Worm (Caenorhabditis elegans) whole organism, early embryonic: ENCODE data around the gene F22E5.6.
"Not testable (repeated sequence)": the region's sequence is repeated elsewhere in the genome, so short reads cannot be mapped to it uniquely, and the experiment has no call there.

Source experiments
- B0310.2 ChIP-seq: sonication (generic microtip); optimal IDR thresholded peaks from 2 replicates; lab custom pipeline; 2016; ENCODE audit warnings: mild to moderate bottlenecking, missing genetic modification characterization, missing compliant biosample characterization
- F13C5.2 ChIP-seq: sonication (generic microtip); optimal IDR thresholded peaks from 2 replicates; lab custom pipeline; 2017; ENCODE audit warnings: mild to moderate bottlenecking, missing genetic modification characterization, inconsistent platforms, missing compliant biosample characterization
- aly-1 ChIP-seq: sonication (generic microtip); optimal IDR thresholded peaks from 2 replicates; lab custom pipeline; 2016; ENCODE audit warnings: missing genetic modification characterization, missing compliant biosample characterization
- ama-1 ChIP-seq: fragments of 150-350 bp; optimal IDR thresholded peaks from 2 replicates; lab custom pipeline; 2014
- ceh-13 ChIP-seq: fragments of 200-800 bp; sonication (Bioruptor generic); optimal IDR thresholded peaks from 2 replicates; lab custom pipeline; 2018; ENCODE audit warnings: mild to moderate bottlenecking, missing genetic modification characterization, missing compliant biosample characterization
- ceh-36 ChIP-seq: sonication (generic microtip); optimal IDR thresholded peaks from 2 replicates; lab custom pipeline; 2016; ENCODE audit warnings: missing genetic modification characterization, inconsistent platforms, missing compliant biosample characterization
- ets-7 ChIP-seq: sonication (generic microtip); optimal IDR thresholded peaks from 2 replicates; lab custom pipeline; 2016; ENCODE audit warnings: missing genotype, missing genetic modification characterization, missing compliant biosample characterization
- flt-1 ChIP-seq: fragments of 200-800 bp; sonication (Bioruptor generic); IDR thresholded peaks from 2 replicates; pipeline ENCODE4 v1.3.6; 2022; ENCODE audit warnings: missing genetic modification characterization, missing compliant biosample characterization
- hmbx-1 ChIP-seq: sonication (generic microtip); optimal IDR thresholded peaks from 2 replicates; lab custom pipeline; 2016; ENCODE audit warnings: mild to moderate bottlenecking, missing genetic modification characterization, missing compliant biosample characterization
- hmg-4 ChIP-seq: fragments of 200-800 bp; sonication (Bioruptor generic); optimal IDR thresholded peaks from 2 replicates; lab custom pipeline; 2018; ENCODE audit warnings: mild to moderate bottlenecking, missing genetic modification characterization, missing compliant biosample characterization
- hnd-1 ChIP-seq: sonication (generic microtip); optimal IDR thresholded peaks from 2 replicates; lab custom pipeline; 2016; ENCODE audit warnings: missing genetic modification characterization, missing compliant biosample characterization
- pes-1 ChIP-seq: fragments of 200-800 bp; sonication (Bioruptor generic); IDR thresholded peaks from 2 replicates; pipeline ENCODE4 v1.3.6; 2022; ENCODE audit warnings: missing genetic modification reagents, missing genetic modification characterization, missing compliant biosample characterization
- scrt-1 ChIP-seq: fragments of 200-800 bp; sonication (Bioruptor generic); IDR thresholded peaks from 2 replicates; pipeline ENCODE4 v1.3.6; 2022; ENCODE audit warnings: missing genetic modification characterization, missing compliant biosample characterization
- sea-1 ChIP-seq: fragments of 200-800 bp; sonication (Bioruptor generic); conservative IDR thresholded peaks from 2 replicates; pipeline ENCODE4 v1.3.6; 2022; ENCODE audit warnings: missing genetic modification characterization, missing compliant biosample characterization
- tbx-11 ChIP-seq: fragments of 200-800 bp; sonication (Bioruptor generic); IDR thresholded peaks from 2 replicates; pipeline ENCODE4 v1.3.6; 2022; ENCODE audit warnings: missing genetic modification characterization, missing compliant biosample characterization
- tbx-37 ChIP-seq: fragments of 200-800 bp; sonication (Bioruptor generic); conservative IDR thresholded peaks from 2 replicates; pipeline ENCODE4 v1.3.6; 2022; ENCODE audit warnings: missing genetic modification reagents, missing genetic modification characterization, missing compliant biosample characterization
- tra-4 ChIP-seq: sonication (generic microtip); optimal IDR thresholded peaks from 2 replicates; lab custom pipeline; 2017; ENCODE audit warnings: missing genetic modification characterization, missing compliant biosample characterization

The F22E5.6 gene

DNA sequence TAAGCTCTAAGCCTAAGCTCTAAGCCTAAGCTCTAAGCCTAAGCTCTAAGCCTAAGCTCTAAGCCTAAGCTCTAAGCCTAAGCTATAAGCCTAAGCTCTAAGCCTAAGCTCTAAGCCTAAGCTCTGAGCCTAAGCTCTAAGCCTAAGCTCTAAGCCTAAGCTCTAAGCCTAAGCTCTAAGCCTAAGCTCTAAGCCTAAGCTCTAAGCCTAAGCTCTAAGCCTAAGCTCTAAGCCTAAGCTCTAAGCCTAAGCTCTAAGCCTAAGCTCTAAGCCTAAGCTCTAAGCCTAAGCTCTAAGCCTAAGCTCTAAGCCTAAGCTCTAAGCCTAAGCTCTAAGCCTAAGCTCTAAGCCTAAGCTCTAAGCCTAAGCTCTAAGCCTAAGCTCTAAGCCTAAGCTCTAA lies 17.4 kb upstream of the F22E5.6 start:
- TF ChIP-seq ceh-36, result peak; percentile 76

DNA sequence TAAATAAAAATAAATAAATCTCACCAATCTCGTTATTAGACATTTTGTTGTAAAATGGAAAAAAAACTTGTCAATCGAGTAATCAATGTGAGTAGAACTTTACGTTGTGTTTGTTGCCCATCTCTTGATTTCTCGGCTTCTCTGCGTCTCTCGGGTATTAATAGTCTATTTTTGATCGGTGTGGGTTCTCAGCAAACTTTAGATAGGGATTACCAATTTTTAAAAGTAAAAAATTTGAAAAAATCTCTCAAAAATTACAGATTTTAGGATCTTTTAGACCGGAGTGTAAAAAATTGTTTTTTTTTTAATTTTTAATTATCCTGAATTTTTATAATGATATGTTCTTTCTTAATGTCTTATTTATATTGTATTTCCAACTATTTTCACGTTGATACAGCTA lies 12.3 kb upstream of the F22E5.6 start, which contains the start of gene F22E5.21:
F22E5.21 (minus strand) TSS at position 101 of the 400 bp plus-strand sequence.
- TF ChIP-seq ets-7 (no peak), ceh-36 (no peak), tra-4 (no peak), tbx-11 (GFP tag; lab: Robert Waterston, UW) (no peak), hnd-1 (tag; lab: Kevin White, UChicago) (no peak), ceh-13 (GFP tag; lab: Kevin White, UChicago) (no peak), sea-1 (GFP tag; lab: Robert Waterston, UW) (no peak), hmbx-1 (no peak), B0310.2 (tag; lab: Kevin White, UChicago) (no peak), hmg-4 (GFP tag; lab: Kevin White, UChicago) (no peak), tbx-37 (GFP tag; lab: Robert Waterston, UW) (no peak), ama-1 (lab: Kevin White, UChicago) (no peak), F13C5.2 (tag; lab: Kevin White, UChicago) (no peak), scrt-1 (GFP tag; lab: Robert Waterston, UW) (no peak), pes-1 (GFP tag; lab: Robert Waterston, UW) (no peak)

DNA sequence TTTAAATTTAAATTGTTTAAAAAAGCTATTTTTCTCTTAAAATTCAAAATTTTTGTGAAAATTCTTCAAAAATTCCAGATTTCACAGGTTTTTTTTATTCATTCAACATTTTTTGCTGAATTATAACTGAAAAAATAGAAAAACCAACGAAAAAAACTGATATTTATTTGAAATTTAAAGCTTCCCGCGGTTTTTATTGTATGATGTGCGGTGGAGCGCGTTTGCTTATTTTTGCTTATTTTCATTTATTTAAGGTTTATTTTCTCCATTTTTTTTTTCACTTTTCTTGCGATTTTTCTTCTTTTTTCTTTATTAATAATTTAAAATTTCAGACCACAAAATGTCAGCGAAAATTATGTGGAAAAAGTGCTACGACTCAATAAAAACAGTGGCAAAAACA lies 11.6 kb upstream of the F22E5.6 start, which contains the start of gene F22E5.9:
F22E5.9 (plus strand) TSS at position 327 of the 400 bp plus-strand sequence.
- TF ChIP-seq tbx-37 (GFP tag; lab: Robert Waterston, UW) (no peak), aly-1 (no peak), B0310.2 (tag; lab: Kevin White, UChicago) (no peak)

DNA sequence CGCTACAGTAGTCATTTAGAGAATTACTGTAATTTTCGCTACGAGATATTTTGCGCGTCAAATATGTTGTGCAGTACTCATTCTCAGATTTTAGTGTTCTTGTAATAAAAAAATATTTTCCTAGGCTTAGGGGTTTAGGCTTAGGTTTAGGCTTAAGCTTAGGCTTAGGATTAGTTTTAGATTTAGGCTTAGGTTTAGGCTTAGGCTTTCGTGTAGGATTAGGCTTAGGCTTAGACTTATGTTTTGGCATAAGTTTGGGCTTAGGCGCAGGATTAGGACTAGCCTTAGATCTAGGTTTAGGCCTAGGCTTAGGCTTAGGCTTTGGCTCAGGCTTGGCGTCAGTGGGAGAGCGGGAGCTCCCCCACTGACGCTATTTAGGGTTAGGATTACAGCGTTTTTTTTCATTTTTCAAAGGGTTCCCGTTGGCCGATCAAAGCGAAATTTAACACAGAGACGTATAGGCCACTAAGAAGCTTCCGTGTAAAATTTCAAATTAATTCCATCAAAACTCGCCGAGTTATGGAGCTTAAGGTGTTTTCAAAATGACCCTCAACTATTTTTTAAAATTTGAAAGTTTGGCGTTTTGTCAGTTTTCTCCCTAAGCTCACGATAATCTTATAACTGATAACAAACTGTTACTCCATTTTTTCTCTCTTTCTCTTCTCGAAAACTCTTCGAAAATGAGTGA lies 10.1 kb upstream of the F22E5.6 start, which contains the start of gene F22E5.8:
F22E5.8 (plus strand) TSS at position 638 of the 688 bp plus-strand sequence.
- 0 out of 2 replicates have a peak, but pooled peaks have one; percentile 10 for TF ChIP-seq pes-1 (GFP tag; lab: Robert Waterston, UW)
- TF ChIP-seq ceh-36, result peak; percentile 58

DNA sequence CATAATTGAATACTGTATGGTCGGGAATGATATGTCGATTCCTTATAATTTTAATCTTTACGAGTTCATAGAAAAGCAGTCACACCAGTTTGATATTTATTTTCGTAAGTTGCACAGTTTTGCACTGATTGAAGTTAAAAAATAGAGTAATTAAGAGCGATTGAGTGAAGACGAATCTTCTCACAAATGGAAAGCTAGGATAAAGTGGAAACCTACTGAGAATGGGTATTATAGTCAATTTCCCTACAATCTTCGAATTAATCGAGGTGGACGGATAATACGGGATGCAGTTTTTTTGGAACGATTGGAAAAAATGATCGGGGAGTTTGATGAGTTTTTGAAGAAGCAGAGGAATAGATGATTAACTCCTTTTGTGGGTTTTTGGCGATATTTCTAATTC lies 8.7 kb upstream of the F22E5.6 start, which contains the start of gene F22E5.23:
F22E5.23 (plus strand) TSS at position 301 of the 400 bp plus-strand sequence.
- TF ChIP-seq F13C5.2 (tag; lab: Kevin White, UChicago) (no peak), ama-1 (lab: Kevin White, UChicago) (no peak), hmg-4 (GFP tag; lab: Kevin White, UChicago) (no peak), sea-1 (GFP tag; lab: Robert Waterston, UW) (no peak), ceh-13 (GFP tag; lab: Kevin White, UChicago) (no peak), hmbx-1 (no peak), tbx-11 (GFP tag; lab: Robert Waterston, UW) (no peak), aly-1 (no peak), flt-1 (GFP tag; lab: Robert Waterston, UW) (no peak), tra-4 (no peak), pes-1 (GFP tag; lab: Robert Waterston, UW) (no peak), hnd-1 (tag; lab: Kevin White, UChicago) (no peak), tbx-37 (GFP tag; lab: Robert Waterston, UW) (no peak), ceh-36 (no peak), ets-7 (no peak), scrt-1 (GFP tag; lab: Robert Waterston, UW) (no peak), B0310.2 (tag; lab: Kevin White, UChicago) (no peak)

DNA sequence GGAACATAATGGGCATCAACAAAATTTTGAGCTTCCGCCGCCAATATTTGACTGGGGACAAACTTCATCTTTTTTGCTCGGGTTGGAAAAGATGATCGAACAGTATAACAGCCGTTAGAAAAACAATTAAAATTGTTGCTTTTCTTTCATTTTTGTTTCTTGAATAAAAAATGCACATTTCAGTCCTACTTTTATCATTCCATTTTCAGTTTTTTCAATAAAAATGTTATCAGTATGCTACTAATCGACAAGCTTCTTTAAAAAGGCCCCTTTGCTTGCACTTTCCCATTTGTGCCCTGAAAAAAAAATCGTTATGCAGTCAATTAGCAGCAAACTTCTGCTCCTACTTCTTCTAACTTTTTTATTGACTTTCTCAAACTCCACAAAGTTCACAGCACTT lies 7.9 kb upstream of the F22E5.6 start, which contains the start of gene F22E5.7:
F22E5.7 (plus strand) TSS at position 301 of the 400 bp plus-strand sequence.
- TF ChIP-seq tra-4, result no peak
- TF ChIP-seq pes-1 (GFP tag; lab: Robert Waterston, UW), result no peak
- TF ChIP-seq tbx-11 (GFP tag; lab: Robert Waterston, UW), result no peak
- no peak for TF ChIP-seq aly-1

DNA sequence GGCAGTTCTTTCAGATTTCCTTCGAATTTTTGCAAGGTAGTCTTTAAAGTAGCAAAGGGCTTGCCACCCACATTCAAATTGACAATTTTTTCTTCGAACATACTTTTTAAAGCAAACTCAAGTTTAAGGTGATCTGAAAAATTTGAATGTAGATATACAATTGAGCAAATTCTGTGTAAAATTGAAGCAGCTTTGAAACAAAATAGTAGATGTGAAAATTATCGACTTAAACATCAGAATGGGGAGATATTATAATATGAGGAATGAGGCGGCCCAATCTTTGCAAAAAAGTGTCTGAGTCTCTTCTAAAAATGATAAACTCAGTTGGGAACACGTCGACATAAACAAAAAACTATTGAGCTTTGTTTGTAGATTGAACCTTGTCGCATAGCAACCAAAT lies 5.1 kb upstream of the F22E5.6 start, which contains the start of gene F22E5.11:
F22E5.11 (minus strand) TSS at position 101 of the 400 bp plus-strand sequence.
- TF ChIP-seq scrt-1 (GFP tag; lab: Robert Waterston, UW) (no peak), flt-1 (GFP tag; lab: Robert Waterston, UW) (no peak), hmbx-1 (no peak), ceh-13 (GFP tag; lab: Kevin White, UChicago) (no peak), pes-1 (GFP tag; lab: Robert Waterston, UW) (no peak), aly-1 (no peak), ceh-36 (no peak), tbx-37 (GFP tag; lab: Robert Waterston, UW) (no peak), tra-4 (no peak), B0310.2 (tag; lab: Kevin White, UChicago) (no peak)

DNA sequence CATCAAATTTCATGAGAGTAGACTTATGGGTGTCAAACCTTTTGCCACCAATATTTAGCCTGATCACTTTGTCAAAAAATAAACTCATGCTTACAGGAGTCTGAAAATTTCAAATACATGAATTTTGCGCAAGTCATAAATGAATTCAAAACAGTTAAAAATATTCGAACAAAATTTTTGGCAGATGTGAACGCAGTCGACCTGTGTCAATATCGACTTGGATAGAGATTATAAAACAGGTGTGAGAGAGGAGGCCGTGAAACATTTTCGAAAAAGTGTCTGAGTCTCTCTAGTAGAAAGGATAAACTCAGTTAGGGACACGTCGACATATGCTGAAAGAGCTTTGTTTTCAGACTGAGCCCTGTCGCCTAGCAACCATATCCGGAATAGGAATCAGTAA lies 2.9 kb upstream of the F22E5.6 start, which contains the start of gene F22E5.12:
F22E5.12 (minus strand) TSS at position 101 of the 400 bp plus-strand sequence.
- TF ChIP-seq tra-4; sea-1 (GFP tag; lab: Robert Waterston, UW); tbx-37 (GFP tag; lab: Robert Waterston, UW): not testable (repeated sequence)
